Worm (Caenorhabditis elegans): ENCODE data around the gene T06C12.9.
"Not testable (repeated sequence)": the region's sequence is repeated elsewhere in the genome, so short reads cannot be mapped to it uniquely, and the experiment has no call there.

The T06C12.9 gene

ce11 chrV:15865839-15866238 lies 20.0 kb downstream of the T06C12.9 start, which contains the start of gene srh-293:
Gene srh-293, plus strand, starts transcription at chrV:15866139.
- TF ChIP-seq hlh-15 (tag; optimal IDR thresholded peaks at IDR 0.05) (no peak), ref-2 (tag; optimal IDR thresholded peaks at IDR 0.05) (no peak), ceh-6 (GFP tag; optimal IDR thresholded peaks at IDR 0.05) (no peak)

- TF ChIP-seq hlh-13 (GFP tag; optimal IDR thresholded peaks at IDR 0.05): no peak
- TF ChIP-seq ceh-2 (tag; optimal IDR thresholded peaks at IDR 0.05): no peak
- no peak for TF ChIP-seq unc-55 (GFP tag; optimal IDR thresholded peaks at IDR 0.05)
- no peak for TF ChIP-seq tbx-2 (tag; optimal IDR thresholded peaks at IDR 0.05)
- no peak for TF ChIP-seq nhr-232 (tag; optimal IDR thresholded peaks at IDR 0.05)
- TF ChIP-seq gmeb-2 (tag; optimal IDR thresholded peaks at IDR 0.05): no peak
- no peak for TF ChIP-seq T23F11.4 (GFP tag; optimal IDR thresholded peaks at IDR 0.05)
- TF ChIP-seq pha-2 (tag; optimal IDR thresholded peaks at IDR 0.05): no peak
- no peak for TF ChIP-seq npax-4 (tag; optimal IDR thresholded peaks at IDR 0.05)
- TF ChIP-seq ahr-1 (tag; optimal IDR thresholded peaks at IDR 0.05): no peak
- no peak for TF ChIP-seq zip-5 (tag; optimal IDR thresholded peaks at IDR 0.05)
- TF ChIP-seq rnt-1 (tag; optimal IDR thresholded peaks at IDR 0.05): no peak
- TF ChIP-seq elt-2 (tag; optimal IDR thresholded peaks at IDR 0.05): no peak
- no peak for TF ChIP-seq unc-42 (tag; optimal IDR thresholded peaks at IDR 0.05)
- TF ChIP-seq ceh-34 (tag; optimal IDR thresholded peaks at IDR 0.05): no peak
Observed at ce11 chrV:15863042-15863441, 22.8 kb downstream of the T06C12.9 start, which contains the start of gene srh-299. Gene srh-299, plus strand, starts transcription at chrV:15863342.

ce11 chrV:15862599-15862998 lies 23.3 kb downstream of the T06C12.9 start, which contains the start of gene srz-12:
Gene srz-12, minus strand, starts transcription at chrV:15862699.
- TF ChIP-seq rnt-1 (tag; optimal IDR thresholded peaks at IDR 0.05): no peak
- no peak for TF ChIP-seq madf-2 (tag; optimal IDR thresholded peaks at IDR 0.05)
- no peak for TF ChIP-seq tbx-7 (tag; optimal IDR thresholded peaks at IDR 0.05)
- no peak for TF ChIP-seq ceh-48 (tag; optimal IDR thresholded peaks at IDR 0.05)
- TF ChIP-seq nhr-11 (tag; optimal IDR thresholded peaks at IDR 0.05): no peak
- TF ChIP-seq ceh-24 (tag; optimal IDR thresholded peaks at IDR 0.05): no peak

ce11 chrV:15858292-15858691 lies 27.6 kb downstream of the T06C12.9 start, which contains the start of gene srh-148:
Gene srh-148, minus strand, starts transcription at chrV:15858392.
- TF ChIP-seq C38D4.7 (GFP tag; optimal IDR thresholded peaks at IDR 0.05) (no peak), zip-5 (tag; optimal IDR thresholded peaks at IDR 0.05) (no peak), hlh-13 (GFP tag; optimal IDR thresholded peaks at IDR 0.05) (no peak), eyg-1 (tag; optimal IDR thresholded peaks at IDR 0.05) (no peak), mec-3 (tag; optimal IDR thresholded peaks at IDR 0.05; ENCODE audit: borderline replicate concordance) (no peak), unc-42 (tag; optimal IDR thresholded peaks at IDR 0.05) (no peak), che-1 (tag; optimal IDR thresholded peaks at IDR 0.05) (no peak), ref-2 (tag; optimal IDR thresholded peaks at IDR 0.05) (no peak), fax-1 (tag; optimal IDR thresholded peaks at IDR 0.05) (no peak), ceh-19 (GFP tag; optimal IDR thresholded peaks at IDR 0.05) (no peak), dve-1 (tag; optimal IDR thresholded peaks at IDR 0.05) (no peak), gmeb-2 (tag; optimal IDR thresholded peaks at IDR 0.05) (no peak), ets-4 (tag; optimal IDR thresholded peaks at IDR 0.05) (no peak), ahr-1 (tag; optimal IDR thresholded peaks at IDR 0.05) (no peak), elt-2 (tag; optimal IDR thresholded peaks at IDR 0.05) (no peak), hlh-15 (tag; optimal IDR thresholded peaks at IDR 0.05) (no peak), ceh-31 (tag; optimal IDR thresholded peaks at IDR 0.05) (no peak)

- TF ChIP-seq mec-3 (tag; optimal IDR thresholded peaks at IDR 0.05; ENCODE audit: borderline replicate concordance); fkh-10 (GFP tag; optimal IDR thresholded peaks at IDR 0.05); T23F11.4 (GFP tag; optimal IDR thresholded peaks at IDR 0.05): not testable (repeated sequence)
Observed at ce11 chrV:15850276-15850811, 35.5 kb downstream of the T06C12.9 start, which contains the start of gene srh-147. Gene srh-147, minus strand, starts transcription at chrV:15850326.

Data from whole organism, late embryonic.